Worm (Caenorhabditis elegans) whole organism, L1 larva: ENCODE data around the gene str-264.
A peak's percentile ranks its signal among the peaks of the same experiment; 100 is the strongest.

Source experiments
- ceh-88 ChIP-seq: fragments of 200-800 bp; sonication (Bioruptor generic); IDR thresholded peaks from 2 replicates; pipeline ENCODE4 v1.3.6; 2022; ENCODE audit warnings: missing genetic modification characterization, missing compliant biosample characterization
- dsc-1 ChIP-seq: sonication (generic microtip); optimal IDR thresholded peaks from 2 replicates; lab custom pipeline; 2016; ENCODE audit warnings: mild to moderate bottlenecking, missing genetic modification characterization, missing compliant biosample characterization
- elt-2 ChIP-seq: sonication (generic microtip); optimal IDR thresholded peaks from 2 replicates; lab custom pipeline; 2016; ENCODE audit warnings: missing genetic modification characterization, mild to moderate bottlenecking, inconsistent platforms, missing compliant biosample characterization, missing genetic modification reagents
- jun-1 ChIP-seq: fragments of 150-350 bp; optimal IDR thresholded peaks from 2 replicates; lab custom pipeline; 2014; ENCODE audit warnings: missing biosample characterization, missing genetic modification reagents, missing genetic modification characterization
- mef-2 ChIP-seq: fragments of 150-350 bp; optimal IDR thresholded peaks from 2 replicates; lab custom pipeline; 2014; ENCODE audit warnings: missing biosample characterization, missing genetic modification characterization
- mep-1 ChIP-seq: fragments of 150-350 bp; optimal IDR thresholded peaks from 2 replicates; lab custom pipeline; 2014; ENCODE audit warnings: missing biosample characterization, missing genetic modification characterization
- nhr-11 ChIP-seq: fragments of 150-350 bp; optimal IDR thresholded peaks from 2 replicates; lab custom pipeline; 2014; ENCODE audit warnings: missing biosample characterization, missing genetic modification characterization
- nhr-12 ChIP-seq: sonication (generic microtip); optimal IDR thresholded peaks from 2 replicates; lab custom pipeline; 2017; ENCODE audit warnings: missing biosample characterization, missing genetic modification characterization
- nhr-19 ChIP-seq: fragments of 200-800 bp; sonication (Bioruptor generic); conservative IDR thresholded peaks from 2 replicates; pipeline ENCODE4 v1.3.6; 2022; ENCODE audit warnings: missing genetic modification characterization, missing compliant biosample characterization
- nhr-20 ChIP-seq: sonication (generic microtip); optimal IDR thresholded peaks from 2 replicates; lab custom pipeline; 2016; ENCODE audit warnings: mild to moderate bottlenecking, missing genetic modification characterization, missing compliant biosample characterization
- nhr-237 ChIP-seq: fragments of 150-350 bp; optimal IDR thresholded peaks from 2 replicates; lab custom pipeline; 2014; ENCODE audit warnings: missing biosample characterization, missing genetic modification characterization
- nhr-77 ChIP-seq: fragments of 150-350 bp; optimal IDR thresholded peaks from 2 replicates; lab custom pipeline; 2014; ENCODE audit warnings: missing biosample characterization, missing genetic modification characterization
- sptf-1 ChIP-seq: fragments of 150-350 bp; optimal IDR thresholded peaks from 2 replicates; lab custom pipeline; 2014; ENCODE audit warnings: missing biosample characterization, missing genetic modification characterization
- sup-37 ChIP-seq: fragments of 200-800 bp; sonication (Bioruptor generic); optimal IDR thresholded peaks from 2 replicates; lab custom pipeline; 2018; ENCODE audit warnings: mild to moderate bottlenecking, missing genetic modification characterization, missing compliant biosample characterization
- unc-130 ChIP-seq: fragments of 150-350 bp; optimal IDR thresholded peaks from 2 replicates; lab custom pipeline; 2017; ENCODE audit warnings: missing biosample characterization, missing genetic modification characterization, inconsistent platforms
- unc-30 ChIP-seq: sonication (generic microtip); optimal IDR thresholded peaks from 2 replicates; lab custom pipeline; 2017; ENCODE audit warnings: missing biosample characterization, missing genetic modification characterization
- xbp-1 ChIP-seq: sonication (generic microtip); optimal IDR thresholded peaks from 2 replicates; lab custom pipeline; 2016; ENCODE audit warnings: missing genetic modification characterization, missing compliant biosample characterization
- zag-1 ChIP-seq: fragments of 150-350 bp; optimal IDR thresholded peaks from 2 replicates; lab custom pipeline; 2014; ENCODE audit warnings: missing biosample characterization, missing genetic modification characterization

The str-264 gene

ce11 chrV:15444615-15445014 lies 47.8 kb downstream of the str-264 start, which contains the start of gene T26H5.9:
T26H5.9 (plus strand) TSS chrV:15444916.
- TF ChIP-seq jun-1 (tag; lab: Kevin White, UChicago) = peak; percentile 27
- no peak for TF ChIP-seq zag-1 (tag; lab: Kevin White, UChicago)
- peak; percentile 57 for TF ChIP-seq elt-2
- TF ChIP-seq, all 84 proteins: peak for 2

- TF ChIP-seq nhr-237 (tag; lab: Kevin White, UChicago) = no peak
- no peak for TF ChIP-seq nhr-12 (tag; lab: Kevin White, UChicago)
- TF ChIP-seq mep-1 (tag; lab: Kevin White, UChicago) = no peak
- no peak for TF ChIP-seq xbp-1 (tag; lab: Kevin White, UChicago)
Observed at ce11 chrV:15444188-15444587, 48.2 kb downstream of the str-264 start, which contains the start of gene T26H5.11. T26H5.11 (minus strand) TSS chrV:15444288.

ce11 chrV:15443708-15444107 lies 48.7 kb downstream of the str-264 start, which contains the start of gene T26H5.10:
T26H5.10 (minus strand) TSS chrV:15443808.
- TF ChIP-seq ceh-88 (GFP tag; lab: Robert Waterston, UW) = no peak
- no peak for TF ChIP-seq nhr-11
- TF ChIP-seq dsc-1 (tag; lab: Kevin White, UChicago) = no peak
- TF ChIP-seq nhr-77 (tag; lab: Kevin White, UChicago) = no peak
- no peak for TF ChIP-seq sptf-1
- TF ChIP-seq nhr-19 (GFP tag; lab: Robert Waterston, UW) = no peak
- no peak for TF ChIP-seq unc-130 (tag; lab: Kevin White, UChicago)
- TF ChIP-seq, all 84 proteins: peak for 0

ce11 chrV:15442384-15442783 lies 50.0 kb downstream of the str-264 start:
- TF ChIP-seq sup-37 (no peak), mef-2 (no peak), unc-30 (tag; lab: Kevin White, UChicago) (no peak), nhr-20 (tag; lab: Kevin White, UChicago) (no peak)
